Fruit fly (Drosophila melanogaster) whole organism: ENCODE results near the gene isoQC.

ENCODE experiments used
- CG8478 ChIP-seq: fragments of >200 bp; optimal IDR thresholded peaks from 2 replicates; lab custom pipeline; 2018; ENCODE audit warnings: inconsistent platforms
- Dll ChIP-seq: fragments of >200 bp; optimal IDR thresholded peaks from 2 replicates; lab custom pipeline; 2017
- EcR ChIP-seq, 2 experiments: fragments of >200 bp; optimal IDR thresholded peaks; 2 replicates each; lab custom pipeline; 2017; ENCODE audit warnings: missing biosample characterization in 2 of 2, missing genetic modification characterization in 2 of 2, missing genetic modification reagents in 2 of 2
- pan ChIP-seq: fragments of >200 bp; optimal IDR thresholded peaks from 2 replicates; lab custom pipeline; 2017
- psq ChIP-seq: fragments of >200 bp; optimal IDR thresholded peaks from 2 replicates; lab custom pipeline; 2017
- usp ChIP-seq: fragments of >200 bp; optimal IDR thresholded peaks from 2 replicates; lab custom pipeline; 2017; ENCODE audit warnings: missing biosample characterization, missing genetic modification characterization, mixed read lengths

Gene isoQC

dm6 chr3L:20509121-20509934 is 35.1 kb downstream of the isoQC start:
- no peak for TF ChIP-seq Dll
- TF ChIP-seq pan (lab: Kevin White, UChicago): no peak
- no peak for TF ChIP-seq usp
- TF ChIP-seq EcR (GFP tag; optimal IDR thresholded peaks at IDR 0.05; lab: Kevin White, UChicago): no peak
- TF ChIP-seq CG8478: no peak
- no peak for TF ChIP-seq psq (lab: Kevin White, UChicago)

dm6 chr3L:20511499-20512108 is 37.3 kb downstream of the isoQC start:
- no peak for TF ChIP-seq psq (lab: Kevin White, UChicago)

dm6 chr3L:20514101-20514500 is 39.8 kb downstream of the isoQC start:
- no peak for TF ChIP-seq psq (lab: Kevin White, UChicago)
- no peak for TF ChIP-seq usp
- no peak for TF ChIP-seq pan (lab: Kevin White, UChicago)
- no peak for TF ChIP-seq CG8478
- TF ChIP-seq Dll: no peak
- no peak for TF ChIP-seq EcR (GFP tag; optimal IDR thresholded peaks at IDR 0.05; lab: Kevin White, UChicago)

- TF ChIP-seq Dll (no peak), EcR (GFP tag; optimal IDR thresholded peaks at IDR 0.05; lab: Kevin White, UChicago) (no peak), pan (lab: Kevin White, UChicago) (no peak), CG8478 (no peak), usp (no peak), psq (lab: Kevin White, UChicago) (no peak)
Observed at dm6 chr3L:20516519-20517178, 42.4 kb downstream of the isoQC start.

- TF ChIP-seq EcR (GFP tag; optimal IDR thresholded peaks at IDR 0.05; lab: Kevin White, UChicago) (peak; percentile 60 to 78), CG8478 (no peak)
Observed at dm6 chr3L:20517179-20517834, 43.0 kb downstream of the isoQC start.

- TF ChIP-seq pan (lab: Kevin White, UChicago) (no peak), psq (lab: Kevin White, UChicago) (peak; percentile 55), usp (no peak), CG8478 (no peak), Dll (no peak), EcR (GFP tag; optimal IDR thresholded peaks at IDR 0.05; lab: Kevin White, UChicago) (peak in 1 of 2 experiments; percentile 8)
Observed at dm6 chr3L:20517897-20518804, 43.9 kb downstream of the isoQC start.

- TF ChIP-seq pan (lab: Kevin White, UChicago) (no peak), Dll (no peak), usp (no peak), psq (lab: Kevin White, UChicago) (no peak), CG8478 (no peak), EcR (GFP tag; optimal IDR thresholded peaks at IDR 0.05; lab: Kevin White, UChicago) (no peak)
Observed at dm6 chr3L:20518805-20519503, 44.7 kb downstream of the isoQC start, which contains the start of gene BNIP3. BNIP3 (minus strand) TSS chr3L:20519393.

dm6 chr3L:20520687-20521169 is 46.5 kb downstream of the isoQC start, which contains the start of the genes mTerf3 and CG5104:
mTerf3 (minus strand) TSS chr3L:20520772.
CG5104 (plus strand) TSS chr3L:20521009.
- TF ChIP-seq EcR (GFP tag; optimal IDR thresholded peaks at IDR 0.05; lab: Kevin White, UChicago) (no peak), psq (lab: Kevin White, UChicago) (no peak), pan (lab: Kevin White, UChicago) (no peak), CG8478 (no peak), Dll (no peak), usp (no peak)

- TF ChIP-seq psq (lab: Kevin White, UChicago) (no peak), Dll (no peak), CG8478 (no peak), pan (lab: Kevin White, UChicago) (no peak), usp (no peak), EcR (GFP tag; optimal IDR thresholded peaks at IDR 0.05; lab: Kevin White, UChicago) (no peak)
Observed at dm6 chr3L:20524409-20525010, 50.2 kb downstream of the isoQC start.

dm6 chr3L:20525743-20526142 is 51.5 kb downstream of the isoQC start:
- TF ChIP-seq Dll (no peak), psq (lab: Kevin White, UChicago) (no peak)

- TF ChIP-seq psq (lab: Kevin White, UChicago) (no peak), Dll (no peak), CG8478 (no peak), EcR (GFP tag; optimal IDR thresholded peaks at IDR 0.05; lab: Kevin White, UChicago) (no peak), pan (lab: Kevin White, UChicago) (no peak), usp (no peak)
Observed at dm6 chr3L:20526143-20526195, 51.7 kb downstream of the isoQC start, which contains the start of gene Pss. Pss (minus strand) TSS chr3L:20526174.
